Worm (Caenorhabditis elegans): Measurements from ENCODE around the gene C38C5.1.

C38C5.1 gene

ce11 chrX:5567454-5567853 is 9.6 kb downstream of the C38C5.1 start, which contains the start of gene mec-2:
Gene mec-2 (plus strand): TSS chrX:5567754.
- TF ChIP-seq cog-1 (tag; optimal IDR thresholded peaks at IDR 0.05) (no peak), T22C8.4 (GFP tag; IDR thresholded peaks at IDR 0.05) (no peak), ztf-29 (GFP tag; IDR thresholded peaks at IDR 0.05) (no peak), med-1 (GFP tag; optimal IDR thresholded peaks at IDR 0.05; ENCODE audit: insufficient read depth) (no peak), ztf-23 (GFP tag; IDR thresholded peaks at IDR 0.05) (no peak), flt-1 (GFP tag; IDR thresholded peaks at IDR 0.05) (no peak), ref-1 (GFP tag; conservative IDR thresholded peaks at IDR 0.05) (no peak), tab-1 (GFP tag; IDR thresholded peaks at IDR 0.05) (no peak), klf-2 (GFP tag; conservative IDR thresholded peaks at IDR 0.05) (no peak)

DNA sequence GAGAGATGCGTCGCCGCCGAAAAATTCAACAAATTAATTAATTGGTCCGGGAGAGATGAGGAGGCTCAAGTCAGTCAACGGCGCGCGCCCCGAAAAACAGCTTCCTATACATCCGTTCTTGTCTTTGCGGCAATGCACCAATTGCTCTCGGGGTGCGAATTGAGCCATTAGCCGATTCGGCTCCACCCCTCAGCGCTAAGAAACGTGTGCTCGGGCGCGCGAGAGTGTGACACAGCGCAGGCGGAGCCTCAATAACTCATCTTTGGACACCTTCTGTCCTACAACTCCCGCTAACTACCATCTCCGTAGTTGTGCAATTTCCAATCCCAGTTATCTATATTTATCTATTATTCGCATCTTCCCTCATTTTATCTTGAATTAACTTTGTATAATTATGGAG is 14.8 kb downstream of the C38C5.1 start:
- TF ChIP-seq flt-1 (GFP tag; IDR thresholded peaks at IDR 0.05): no peak
- TF ChIP-seq klf-2 (GFP tag; conservative IDR thresholded peaks at IDR 0.05): no peak
- TF ChIP-seq T22C8.4 (GFP tag; IDR thresholded peaks at IDR 0.05): no peak
- TF ChIP-seq med-1 (GFP tag; optimal IDR thresholded peaks at IDR 0.05; ENCODE audit: insufficient read depth): no peak
- no peak for TF ChIP-seq ztf-29 (GFP tag; IDR thresholded peaks at IDR 0.05)
- TF ChIP-seq ref-1 (GFP tag; conservative IDR thresholded peaks at IDR 0.05): no peak
- TF ChIP-seq ztf-23 (GFP tag; IDR thresholded peaks at IDR 0.05): no peak
- no peak for TF ChIP-seq cog-1 (tag; optimal IDR thresholded peaks at IDR 0.05)
- TF ChIP-seq tab-1 (GFP tag; IDR thresholded peaks at IDR 0.05): no peak

DNA sequence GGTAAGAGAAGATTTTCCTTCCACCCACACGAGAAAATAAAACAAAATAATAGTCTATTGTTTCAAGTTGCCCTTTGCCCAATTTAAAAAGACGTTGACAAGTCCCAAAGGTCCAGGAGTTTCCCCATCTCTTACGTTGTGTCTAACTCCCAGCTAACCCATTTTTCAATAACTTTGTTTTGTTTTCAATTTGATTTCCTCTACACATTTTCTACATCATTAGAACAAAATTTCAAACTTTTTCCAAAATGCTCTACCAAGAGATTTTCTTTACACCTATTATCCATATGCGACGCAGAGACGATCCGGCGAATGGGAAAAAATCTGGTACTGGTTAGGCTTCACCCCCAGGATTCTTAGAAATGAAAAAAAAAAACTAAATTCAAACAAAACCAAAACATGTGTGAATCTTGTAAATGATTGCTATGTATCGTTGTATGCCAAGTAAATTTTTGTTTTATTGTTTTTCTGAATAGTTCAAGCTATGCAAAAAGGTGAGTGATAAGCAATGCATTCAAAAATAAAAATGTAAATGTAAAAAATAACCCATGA is 21.9 kb downstream of the C38C5.1 start:
- TF ChIP-seq cog-1 (tag; optimal IDR thresholded peaks at IDR 0.05) (no peak), tab-1 (GFP tag; IDR thresholded peaks at IDR 0.05) (no peak), ztf-23 (GFP tag; IDR thresholded peaks at IDR 0.05) (no peak), ztf-29 (GFP tag; IDR thresholded peaks at IDR 0.05) (no peak), klf-2 (GFP tag; conservative IDR thresholded peaks at IDR 0.05) (no peak), T22C8.4 (GFP tag; IDR thresholded peaks at IDR 0.05) (no peak), flt-1 (GFP tag; IDR thresholded peaks at IDR 0.05) (no peak), ref-1 (GFP tag; conservative IDR thresholded peaks at IDR 0.05) (no peak)

- TF ChIP-seq flt-1 (GFP tag; IDR thresholded peaks at IDR 0.05) (peak; percentile 49; the same call in 1 of the 2 replicates), ref-1 (GFP tag; conservative IDR thresholded peaks at IDR 0.05) (no peak), cog-1 (tag; optimal IDR thresholded peaks at IDR 0.05) (peak; percentile 80), klf-2 (GFP tag; conservative IDR thresholded peaks at IDR 0.05) (no peak), ztf-29 (GFP tag; IDR thresholded peaks at IDR 0.05) (0 out of 2 replicates have a peak, but pooled peaks have one; percentile 31), med-1 (GFP tag; optimal IDR thresholded peaks at IDR 0.05; ENCODE audit: insufficient read depth) (no peak), T22C8.4 (GFP tag; IDR thresholded peaks at IDR 0.05) (no peak)
These were observed 34.0 kb downstream of the C38C5.1 start for ce11 chrX:5591830-5592229.

ce11 chrX:5592517-5593183 is 34.8 kb downstream of the C38C5.1 start, which contains the start of gene unc-97:
Gene unc-97 (plus strand): TSS chrX:5593133.
- TF ChIP-seq flt-1 (GFP tag; IDR thresholded peaks at IDR 0.05) (peak; percentile 32; the same call in 1 of the 2 replicates), cog-1 (tag; optimal IDR thresholded peaks at IDR 0.05) (no peak), med-1 (GFP tag; optimal IDR thresholded peaks at IDR 0.05; ENCODE audit: insufficient read depth) (no peak)

DNA sequence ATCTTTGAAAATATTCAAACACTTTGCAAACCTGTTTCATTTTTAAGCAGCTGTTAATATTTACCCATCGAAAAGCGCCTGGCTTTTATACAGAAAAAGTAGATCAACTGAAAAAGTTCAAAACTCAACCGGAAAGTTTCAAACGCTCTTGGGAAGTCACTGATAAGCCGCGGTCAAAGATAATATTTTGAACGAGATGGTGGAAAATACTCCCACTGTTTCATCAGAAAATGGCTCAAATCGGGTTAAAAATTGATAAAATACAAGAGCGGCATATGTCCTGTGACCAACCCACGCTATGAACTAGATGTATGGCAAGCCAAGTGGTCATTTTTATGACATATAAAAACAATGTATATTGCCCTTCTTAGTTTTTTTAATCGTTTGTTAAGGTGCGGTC is 41.4 kb downstream of the C38C5.1 start, which contains the start of gene sulp-2:
Gene sulp-2 (minus strand): TSS at position 107 of the 400 bp plus-strand sequence.
- TF ChIP-seq klf-2 (GFP tag; conservative IDR thresholded peaks at IDR 0.05): no peak
- no peak for TF ChIP-seq ref-1 (GFP tag; conservative IDR thresholded peaks at IDR 0.05)
- TF ChIP-seq med-1 (GFP tag; optimal IDR thresholded peaks at IDR 0.05; ENCODE audit: insufficient read depth): no peak
- no peak for TF ChIP-seq T22C8.4 (GFP tag; IDR thresholded peaks at IDR 0.05)

DNA sequence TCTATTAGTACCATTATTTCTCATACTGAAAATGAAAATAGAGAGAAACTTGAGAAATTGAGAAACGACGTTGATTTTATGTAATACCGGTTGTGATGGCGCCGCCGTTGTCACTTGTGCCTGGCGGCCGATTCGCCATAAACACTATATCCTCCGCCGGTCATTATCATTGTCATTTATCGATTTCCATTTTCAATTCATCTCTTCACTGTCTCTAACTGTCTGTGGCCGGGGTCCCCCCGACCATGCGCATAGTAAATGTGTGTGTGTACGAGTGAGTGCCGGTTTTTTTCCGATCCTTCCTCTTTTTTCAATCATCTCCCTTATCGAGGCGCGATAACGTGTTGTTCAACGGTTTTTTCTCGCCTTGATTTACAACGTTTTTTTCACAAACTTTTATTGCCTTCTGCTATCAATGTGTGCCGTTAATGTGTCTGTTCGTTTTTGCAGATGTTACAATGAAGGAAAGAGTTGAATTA is 45.5 kb downstream of the C38C5.1 start, which contains the start of gene F14D12.1:
Gene F14D12.1 (plus strand): TSS at position 429 of the 479 bp plus-strand sequence.
- TF ChIP-seq flt-1 (GFP tag; IDR thresholded peaks at IDR 0.05) (no peak), cog-1 (tag; optimal IDR thresholded peaks at IDR 0.05) (no peak), med-1 (GFP tag; optimal IDR thresholded peaks at IDR 0.05; ENCODE audit: insufficient read depth) (no peak), ztf-23 (GFP tag; IDR thresholded peaks at IDR 0.05) (no peak), ref-1 (GFP tag; conservative IDR thresholded peaks at IDR 0.05) (no peak), tab-1 (GFP tag; IDR thresholded peaks at IDR 0.05) (no peak), T22C8.4 (GFP tag; IDR thresholded peaks at IDR 0.05) (no peak), ztf-29 (GFP tag; IDR thresholded peaks at IDR 0.05) (no peak), klf-2 (GFP tag; conservative IDR thresholded peaks at IDR 0.05) (no peak)

DNA sequence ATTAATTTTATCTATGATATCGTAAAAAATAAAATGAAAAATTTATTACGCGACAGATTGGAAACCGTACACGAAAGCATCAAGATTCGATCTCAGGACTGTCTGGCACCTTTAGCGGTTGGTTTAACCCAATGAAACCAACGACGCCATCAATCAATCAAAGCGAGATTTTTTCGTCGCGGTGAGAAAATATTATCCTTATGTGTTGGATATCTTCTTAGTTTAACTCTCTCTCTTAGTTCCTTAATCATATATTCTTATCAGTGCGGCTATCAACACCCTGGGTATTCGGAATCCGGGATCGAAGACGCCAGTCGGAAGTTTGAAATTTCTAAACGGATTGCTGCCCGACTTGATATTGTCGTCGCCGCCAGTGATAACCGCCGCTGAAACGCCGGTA is 47.2 kb downstream of the C38C5.1 start:
- TF ChIP-seq flt-1 (GFP tag; IDR thresholded peaks at IDR 0.05) (no peak), tab-1 (GFP tag; IDR thresholded peaks at IDR 0.05) (no peak), med-1 (GFP tag; optimal IDR thresholded peaks at IDR 0.05; ENCODE audit: insufficient read depth) (no peak), T22C8.4 (GFP tag; IDR thresholded peaks at IDR 0.05) (no peak), ztf-29 (GFP tag; IDR thresholded peaks at IDR 0.05) (no peak), klf-2 (GFP tag; conservative IDR thresholded peaks at IDR 0.05) (no peak), ref-1 (GFP tag; conservative IDR thresholded peaks at IDR 0.05) (no peak), ztf-23 (GFP tag; IDR thresholded peaks at IDR 0.05) (no peak), cog-1 (tag; optimal IDR thresholded peaks at IDR 0.05) (no peak)
